Worm (Caenorhabditis elegans) whole organism, L1 larva: ENCODE measurements around the gene F46H6.5.
A peak's percentile ranks its signal among the peaks of the same experiment; 100 is the strongest.

Source experiments
- C04F5.9 ChIP-seq: sonication (generic microtip); optimal IDR thresholded peaks from 2 replicates; lab custom pipeline; 2016; ENCODE audit warnings: missing genetic modification characterization, missing compliant biosample characterization
- C16A3.4 ChIP-seq: fragments of 150-350 bp; optimal IDR thresholded peaks from 2 replicates; lab custom pipeline; 2014; ENCODE audit warnings: missing biosample characterization, missing genetic modification characterization
- F16B12.6 ChIP-seq: fragments of 150-350 bp; optimal IDR thresholded peaks from 2 replicates; lab custom pipeline; 2014; ENCODE audit warnings: missing biosample characterization, missing genetic modification characterization
- blmp-1 ChIP-seq: fragments of 150-350 bp; optimal IDR thresholded peaks from 2 replicates; lab custom pipeline; 2014; ENCODE audit warnings: missing biosample characterization, missing genetic modification characterization
- ceh-8 ChIP-seq: fragments of 200-800 bp; sonication (Bioruptor generic); optimal IDR thresholded peaks from 2 replicates; lab custom pipeline; 2018; ENCODE audit warnings: mild to moderate bottlenecking, missing genetic modification characterization, moderate library complexity, missing compliant biosample characterization
- ceh-82 ChIP-seq, 3 experiments: fragments of 150-350 bp in 1 of 3; sonication (generic microtip) in 2 of 3; optimal IDR thresholded peaks; 2 replicates each; lab custom pipeline; 2014 to 2017; ENCODE audit warnings: missing biosample characterization in 3 of 3, missing genetic modification characterization in 3 of 3
- ces-1 ChIP-seq: fragments of 150-350 bp; optimal IDR thresholded peaks from 2 replicates; lab custom pipeline; 2014; ENCODE audit warnings: missing biosample characterization, missing genetic modification reagents, missing genetic modification characterization
- dpl-1 ChIP-seq, 3 experiments: fragments of 150-350 bp in 2 of 3; sonication (generic microtip) in 1 of 3; optimal IDR thresholded peaks; 2 replicates each; lab custom pipeline; 2014 to 2017; ENCODE audit warnings: missing biosample characterization in 3 of 3, missing genetic modification characterization in 3 of 3, missing genetic modification reagents in 3 of 3
- efl-1 ChIP-seq, 4 experiments: fragments of 150-350 bp; optimal IDR thresholded peaks in 3 of 4; peaks in 1 of 4; 1 replicate in 1 of 4; 2 replicates in 3 of 4; lab custom pipeline; 2014; ENCODE audit warnings: missing biosample characterization in 2 of 4, missing genetic modification characterization in 2 of 4, missing genetic modification reagents in 2 of 4
- elt-2 ChIP-seq: sonication (generic microtip); optimal IDR thresholded peaks from 2 replicates; lab custom pipeline; 2016; ENCODE audit warnings: missing genetic modification characterization, mild to moderate bottlenecking, inconsistent platforms, missing compliant biosample characterization, missing genetic modification reagents
- elt-3 ChIP-seq, 6 experiments: fragments of 150-350 bp in 1 of 6; sonication (generic microtip); optimal IDR thresholded peaks; 2 replicates each; lab custom pipeline; 2017 to 2018; ENCODE audit warnings: missing biosample characterization in 6 of 6, missing genetic modification characterization in 6 of 6, inconsistent platforms in 1 of 6
- ets-5 ChIP-seq: fragments of 200-800 bp; sonication (Bioruptor generic); IDR thresholded peaks from 2 replicates; pipeline ENCODE4 v1.3.6; 2022; ENCODE audit warnings: missing genetic modification characterization, missing compliant biosample characterization
- fkh-4 ChIP-seq: sonication (generic microtip); optimal IDR thresholded peaks from 2 replicates; lab custom pipeline; 2016; ENCODE audit warnings: missing compliant biosample characterization, missing genetic modification characterization, borderline replicate concordance
- grh-1 ChIP-seq: fragments of 200-800 bp; sonication (Bioruptor generic); IDR thresholded peaks from 2 replicates; pipeline ENCODE4 v1.3.6; 2022; ENCODE audit warnings: missing genetic modification reagents, missing genetic modification characterization, missing compliant biosample characterization
- hpl-2 ChIP-seq: fragments of 150-350 bp; optimal IDR thresholded peaks from 2 replicates; lab custom pipeline; 2014; ENCODE audit warnings: missing biosample characterization, missing genetic modification reagents, missing genetic modification characterization
- irx-1 ChIP-seq: sonication (generic microtip); optimal IDR thresholded peaks from 2 replicates; lab custom pipeline; 2016; ENCODE audit warnings: missing genetic modification characterization, missing compliant biosample characterization
- jun-1 ChIP-seq: fragments of 150-350 bp; optimal IDR thresholded peaks from 2 replicates; lab custom pipeline; 2014; ENCODE audit warnings: missing biosample characterization, missing genetic modification reagents, missing genetic modification characterization
- lin-13 ChIP-seq: fragments of 150-350 bp; optimal IDR thresholded peaks from 2 replicates; lab custom pipeline; 2014; ENCODE audit warnings: missing biosample characterization, missing genetic modification reagents, missing genetic modification characterization
- lin-14 ChIP-seq: fragments of 200-800 bp; sonication (Bioruptor generic); optimal IDR thresholded peaks from 2 replicates; lab custom pipeline; 2018; ENCODE audit warnings: mild to moderate bottlenecking, missing genetic modification characterization, moderate library complexity, missing compliant biosample characterization
- lin-15B ChIP-seq: fragments of 150-350 bp; sonication (generic microtip); optimal IDR thresholded peaks from 3 replicates; lab custom pipeline; 2014; ENCODE audit warnings: missing biosample characterization, missing genetic modification characterization
- lin-35 ChIP-seq, 2 experiments: fragments of 150-350 bp; optimal IDR thresholded peaks; 2 replicates each; lab custom pipeline; 2014; ENCODE audit warnings: missing biosample characterization in 2 of 2, missing genetic modification characterization in 2 of 2, missing genetic modification reagents in 2 of 2
- lin-39 ChIP-seq: fragments of 150-350 bp; optimal IDR thresholded peaks from 2 replicates; lab custom pipeline; 2014; ENCODE audit warnings: missing biosample characterization, missing genetic modification reagents, missing genetic modification characterization
- lir-3 ChIP-seq: sonication (generic microtip); optimal IDR thresholded peaks from 2 replicates; lab custom pipeline; 2016; ENCODE audit warnings: mild to moderate bottlenecking, missing genetic modification characterization, moderate library complexity, missing compliant biosample characterization; ENCODE audit not compliant: poor library complexity
- lsy-2 ChIP-seq, 2 experiments: fragments of 150-350 bp; optimal IDR thresholded peaks; 2 replicates each; lab custom pipeline; 2014; ENCODE audit warnings: missing biosample characterization in 2 of 2, missing genetic modification characterization in 2 of 2
- mab-9 ChIP-seq: fragments of 200-800 bp; sonication (Bioruptor generic); IDR thresholded peaks from 2 replicates; pipeline ENCODE4 v1.3.6; 2022; ENCODE audit warnings: missing genetic modification reagents, missing genetic modification characterization, missing compliant biosample characterization
- mdl-1 ChIP-seq, 2 experiments: fragments of 150-350 bp; optimal IDR thresholded peaks; 2 replicates each; lab custom pipeline; 2014 to 2017; ENCODE audit warnings: missing biosample characterization in 2 of 2, missing genetic modification characterization in 2 of 2, inconsistent platforms in 1 of 2
- mep-1 ChIP-seq: fragments of 150-350 bp; optimal IDR thresholded peaks from 2 replicates; lab custom pipeline; 2014; ENCODE audit warnings: missing biosample characterization, missing genetic modification characterization
- nhr-11 ChIP-seq: fragments of 150-350 bp; optimal IDR thresholded peaks from 2 replicates; lab custom pipeline; 2014; ENCODE audit warnings: missing biosample characterization, missing genetic modification characterization
- nhr-12 ChIP-seq: sonication (generic microtip); optimal IDR thresholded peaks from 2 replicates; lab custom pipeline; 2017; ENCODE audit warnings: missing biosample characterization, missing genetic modification characterization
- nhr-19 ChIP-seq: fragments of 200-800 bp; sonication (Bioruptor generic); conservative IDR thresholded peaks from 2 replicates; pipeline ENCODE4 v1.3.6; 2022; ENCODE audit warnings: missing genetic modification characterization, missing compliant biosample characterization
- nhr-20 ChIP-seq: sonication (generic microtip); optimal IDR thresholded peaks from 2 replicates; lab custom pipeline; 2016; ENCODE audit warnings: mild to moderate bottlenecking, missing genetic modification characterization, missing compliant biosample characterization
- nhr-47 ChIP-seq: sonication (generic microtip); optimal IDR thresholded peaks from 2 replicates; lab custom pipeline; 2016; ENCODE audit warnings: mild to moderate bottlenecking, missing genetic modification characterization, moderate library complexity, missing compliant biosample characterization
- nhr-71 ChIP-seq: sonication (generic microtip); optimal IDR thresholded peaks from 2 replicates; lab custom pipeline; 2016; ENCODE audit warnings: mild to moderate bottlenecking, missing genetic modification characterization, moderate library complexity, missing compliant biosample characterization
- nhr-76 ChIP-seq: sonication (generic microtip); optimal IDR thresholded peaks from 2 replicates; lab custom pipeline; 2017; ENCODE audit warnings: missing biosample characterization, missing genetic modification characterization
- nhr-84 ChIP-seq: sonication (generic microtip); optimal IDR thresholded peaks from 2 replicates; lab custom pipeline; 2017; ENCODE audit warnings: missing biosample characterization, missing genetic modification characterization
- nhr-85 ChIP-seq: sonication (generic microtip); peaks from one replicate; lab custom pipeline; 2016; ENCODE audit warnings: missing genetic modification characterization, inconsistent platforms, missing compliant biosample characterization
- nhr-90 ChIP-seq: sonication (generic microtip); optimal IDR thresholded peaks from 2 replicates; lab custom pipeline; 2016; ENCODE audit warnings: mild to moderate bottlenecking, missing genetic modification characterization, missing compliant biosample characterization; ENCODE audit not compliant: poor library complexity
- pag-3 ChIP-seq: sonication (generic microtip); optimal IDR thresholded peaks from 2 replicates; lab custom pipeline; 2017; ENCODE audit warnings: missing genetic modification characterization, mild to moderate bottlenecking, missing compliant biosample characterization, antibody characterized with exemption, borderline replicate concordance; ENCODE audit not compliant: insufficient read depth
- pax-3 ChIP-seq: fragments of 200-800 bp; sonication (Bioruptor generic); optimal IDR thresholded peaks from 2 replicates; lab custom pipeline; 2018; ENCODE audit warnings: mild to moderate bottlenecking, missing genetic modification characterization, moderate library complexity, missing compliant biosample characterization
- rnt-1 ChIP-seq: sonication (generic microtip); optimal IDR thresholded peaks from 2 replicates; lab custom pipeline; 2016; ENCODE audit warnings: mild to moderate bottlenecking, missing genetic modification characterization, moderate library complexity, missing compliant biosample characterization
- skn-1 ChIP-seq: fragments of 150-350 bp; optimal IDR thresholded peaks from 2 replicates; lab custom pipeline; 2014; ENCODE audit warnings: missing biosample characterization, missing genetic modification characterization
- snu-23 ChIP-seq: sonication (generic microtip); optimal IDR thresholded peaks from 2 replicates; lab custom pipeline; 2016; ENCODE audit warnings: missing genetic modification characterization, missing compliant biosample characterization
- sox-4 ChIP-seq: sonication (generic microtip); optimal IDR thresholded peaks from 2 replicates; lab custom pipeline; 2016; ENCODE audit warnings: missing genetic modification characterization, missing compliant biosample characterization
- sptf-1 ChIP-seq: fragments of 150-350 bp; optimal IDR thresholded peaks from 2 replicates; lab custom pipeline; 2014; ENCODE audit warnings: missing biosample characterization, missing genetic modification characterization
- swsn-7 ChIP-seq: sonication (generic microtip); optimal IDR thresholded peaks from 2 replicates; lab custom pipeline; 2016; ENCODE audit warnings: missing genetic modification characterization, missing compliant biosample characterization
- tbx-2 ChIP-seq: sonication (generic microtip); optimal IDR thresholded peaks from 2 replicates; lab custom pipeline; 2016; ENCODE audit warnings: missing genetic modification characterization, missing compliant biosample characterization
- unc-130 ChIP-seq: fragments of 150-350 bp; optimal IDR thresholded peaks from 2 replicates; lab custom pipeline; 2017; ENCODE audit warnings: missing biosample characterization, missing genetic modification characterization, inconsistent platforms
- unc-30 ChIP-seq: sonication (generic microtip); optimal IDR thresholded peaks from 2 replicates; lab custom pipeline; 2017; ENCODE audit warnings: missing biosample characterization, missing genetic modification characterization
- unc-62 ChIP-seq: fragments of 150-350 bp; optimal IDR thresholded peaks from 2 replicates; lab custom pipeline; 2014; ENCODE audit warnings: missing biosample characterization, missing genetic modification reagents, missing genetic modification characterization
- xbp-1 ChIP-seq: sonication (generic microtip); optimal IDR thresholded peaks from 2 replicates; lab custom pipeline; 2016; ENCODE audit warnings: missing genetic modification characterization, missing compliant biosample characterization
- zip-4 ChIP-seq: fragments of 200-800 bp; sonication (Bioruptor generic); optimal IDR thresholded peaks from 2 replicates; lab custom pipeline; 2018; ENCODE audit warnings: mild to moderate bottlenecking, missing genetic modification characterization, moderate library complexity, missing compliant biosample characterization
- ztf-11 ChIP-seq, 2 experiments: sonication (generic microtip); optimal IDR thresholded peaks; 2 replicates each; lab custom pipeline; 2016 to 2017; ENCODE audit warnings: missing genetic modification characterization in 2 of 2, missing biosample characterization in 1 of 2, missing compliant biosample characterization in 1 of 2

F46H6.5 gene

DNA sequence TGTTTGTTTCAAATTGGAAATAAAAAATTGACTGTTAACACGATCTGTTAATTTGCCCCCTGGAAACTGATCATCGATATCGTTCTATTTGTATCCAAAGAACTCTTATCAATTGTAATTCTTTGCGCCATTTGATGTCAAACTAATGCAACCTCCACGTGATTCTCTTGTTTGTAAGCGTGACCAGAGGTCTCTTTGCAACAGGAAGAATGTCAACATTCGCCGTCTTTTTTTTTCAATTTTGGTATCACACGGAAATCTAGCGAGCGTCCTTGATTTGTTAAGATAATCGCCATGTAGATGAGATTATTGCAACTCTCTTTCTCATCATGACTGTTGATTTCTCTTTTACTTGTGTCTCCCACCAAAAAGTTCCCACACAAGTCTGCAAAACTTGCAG lies 36.9 kb upstream of the F46H6.5 start:
- no peak for TF ChIP-seq lin-15B (tag; lab: Kevin White, UChicago)
- peak; percentile 40 to 99 (median 90) for TF ChIP-seq elt-3 (tag; optimal IDR thresholded peaks at IDR 0.05; lab: Kevin White, UChicago)
- no peak for TF ChIP-seq zip-4 (GFP tag; lab: Kevin White, UChicago)
- TF ChIP-seq nhr-71 (tag; lab: Kevin White, UChicago): peak; percentile 83
- no peak for TF ChIP-seq nhr-11 (tag; lab: Kevin White, UChicago)
- TF ChIP-seq nhr-76: no peak
- TF ChIP-seq nhr-20 (tag; lab: Kevin White, UChicago): peak; percentile 96
- no peak for TF ChIP-seq nhr-12 (tag; lab: Kevin White, UChicago)
- TF ChIP-seq sptf-1: no peak
- no peak for TF ChIP-seq efl-1 (optimal IDR thresholded peaks at IDR 0.05; lab: Kevin White, UChicago)
- peak in 1 of 2 experiments; percentile 68 for TF ChIP-seq efl-1 (GFP tag; optimal IDR thresholded peaks at IDR 0.05 in 1 of 2; lab: Kevin White, UChicago)
- TF ChIP-seq pag-3: no peak
- no peak for TF ChIP-seq ces-1 (GFP tag; lab: Kevin White, UChicago)
- peak; percentile 79 for TF ChIP-seq snu-23 (GFP tag; lab: Kevin White, UChicago)
- TF ChIP-seq ztf-11 (tag; optimal IDR thresholded peaks at IDR 0.05; lab: Kevin White, UChicago): no peak
- peak; percentile 40 for TF ChIP-seq skn-1
- TF ChIP-seq nhr-85 (tag; lab: Kevin White, UChicago): peak; percentile 98
- peak; percentile 87 for TF ChIP-seq nhr-90 (tag; lab: Kevin White, UChicago)
- TF ChIP-seq blmp-1 (tag; lab: Kevin White, UChicago): peak; percentile 92
- TF ChIP-seq sox-4 (tag; lab: Kevin White, UChicago): no peak
- peak; percentile 91 for TF ChIP-seq lin-14 (GFP tag; lab: Kevin White, UChicago)
- TF ChIP-seq lin-39 (tag; lab: Kevin White, UChicago): no peak
- TF ChIP-seq mab-9: no peak
- peak; percentile 32 for TF ChIP-seq C16A3.4 (tag; lab: Kevin White, UChicago)
- TF ChIP-seq grh-1: peak; percentile 49; the same call in 1 of the 2 replicates
- TF ChIP-seq C04F5.9: no peak
- TF ChIP-seq fkh-4 (tag; lab: Kevin White, UChicago): no peak
- peak; percentile 74 for TF ChIP-seq tbx-2 (tag; lab: Kevin White, UChicago)
- peak; percentile 37 for TF ChIP-seq jun-1
- no peak for TF ChIP-seq ceh-8 (GFP tag; lab: Kevin White, UChicago)
- peak; percentile 18 to 47 for TF ChIP-seq lsy-2 (tag; optimal IDR thresholded peaks at IDR 0.05; lab: Kevin White, UChicago)
- no peak for TF ChIP-seq ceh-82 (tag; optimal IDR thresholded peaks at IDR 0.05; lab: Kevin White, UChicago)
- no peak for TF ChIP-seq ets-5 (GFP tag; lab: Robert Waterston, UW)
- TF ChIP-seq pax-3 (tag; lab: Kevin White, UChicago): no peak
- TF ChIP-seq hpl-2: peak; percentile 24
- peak; percentile 83 for TF ChIP-seq unc-130
- peak; percentile 3 for TF ChIP-seq lin-13 (GFP tag; lab: Kevin White, UChicago)
- TF ChIP-seq unc-30 (tag; lab: Kevin White, UChicago): no peak
- TF ChIP-seq nhr-19 (GFP tag; lab: Robert Waterston, UW): peak; percentile 68
- TF ChIP-seq xbp-1 (tag; lab: Kevin White, UChicago): peak; percentile 84
- TF ChIP-seq lin-35 (GFP tag; optimal IDR thresholded peaks at IDR 0.05; lab: Kevin White, UChicago): peak in 1 of 2 experiments; percentile 73
- TF ChIP-seq elt-2 (tag; lab: Kevin White, UChicago): peak; percentile 71
- peak; percentile 12 for TF ChIP-seq swsn-7
- TF ChIP-seq F16B12.6 (tag; lab: Kevin White, UChicago): no peak
- TF ChIP-seq lir-3 (tag; lab: Kevin White, UChicago): peak; percentile 11
- peak; percentile 5 for TF ChIP-seq mep-1 (tag; lab: Kevin White, UChicago)
- peak in 1 of 3 experiments; percentile 3 for TF ChIP-seq dpl-1 (GFP tag; optimal IDR thresholded peaks at IDR 0.05; lab: Kevin White, UChicago)
- TF ChIP-seq nhr-84 (tag; lab: Kevin White, UChicago): no peak
- TF ChIP-seq unc-62: no peak
- no peak for TF ChIP-seq rnt-1
- TF ChIP-seq nhr-47 (tag; lab: Kevin White, UChicago): peak; percentile 60
- peak in 1 of 2 experiments; percentile 96 for TF ChIP-seq mdl-1 (tag; optimal IDR thresholded peaks at IDR 0.05; lab: Kevin White, UChicago)
- peak; percentile 8 for TF ChIP-seq irx-1
